Worm (Caenorhabditis elegans) whole organism, late embryonic: ENCODE results near the gene Y57G11B.6.

Experiments
- C38D4.7 ChIP-seq: fragments of 200-800 bp; sonication (Bioruptor generic); optimal IDR thresholded peaks from 2 replicates; lab custom pipeline; 2018; ENCODE audit warnings: mild to moderate bottlenecking, missing genetic modification characterization, moderate library complexity, missing compliant biosample characterization
- Y22D7AL.16 ChIP-seq: sonication (generic microtip); optimal IDR thresholded peaks from 2 replicates; lab custom pipeline; 2016; ENCODE audit warnings: missing genetic modification characterization, missing compliant biosample characterization
- ahr-1 ChIP-seq: sonication (generic microtip); optimal IDR thresholded peaks from 2 replicates; lab custom pipeline; 2016; ENCODE audit warnings: missing genetic modification characterization, missing compliant biosample characterization
- ama-1 ChIP-seq: fragments of 150-350 bp; optimal IDR thresholded peaks from 2 replicates; lab custom pipeline; 2014
- ceh-2 ChIP-seq: sonication (generic microtip); optimal IDR thresholded peaks from 2 replicates; lab custom pipeline; 2016; ENCODE audit warnings: missing genotype, missing genetic modification characterization, missing compliant biosample characterization
- ceh-22 ChIP-seq: sonication (generic microtip); optimal IDR thresholded peaks from 2 replicates; lab custom pipeline; 2017; ENCODE audit warnings: missing biosample characterization, missing genetic modification characterization
- ceh-24 ChIP-seq: sonication (generic microtip); optimal IDR thresholded peaks from 2 replicates; lab custom pipeline; 2016; ENCODE audit warnings: mild to moderate bottlenecking, missing genetic modification characterization, missing compliant biosample characterization
- ceh-31 ChIP-seq: sonication (generic microtip); optimal IDR thresholded peaks from 2 replicates; lab custom pipeline; 2016; ENCODE audit warnings: missing genetic modification characterization, missing compliant biosample characterization
- ceh-48 ChIP-seq: sonication (generic microtip); optimal IDR thresholded peaks from 2 replicates; lab custom pipeline; 2016; ENCODE audit warnings: missing genetic modification characterization, inconsistent platforms, missing compliant biosample characterization
- ceh-9 ChIP-seq: sonication (generic microtip); optimal IDR thresholded peaks from 2 replicates; lab custom pipeline; 2016; ENCODE audit warnings: mild to moderate bottlenecking, missing genetic modification characterization, inconsistent platforms, missing compliant biosample characterization
- dmd-4 ChIP-seq: sonication (generic microtip); optimal IDR thresholded peaks from 2 replicates; lab custom pipeline; 2016; ENCODE audit warnings: borderline replicate concordance, missing genetic modification characterization, missing compliant biosample characterization
- dve-1 ChIP-seq: sonication (generic microtip); optimal IDR thresholded peaks from 2 replicates; lab custom pipeline; 2017; ENCODE audit warnings: antibody characterized with exemption, mild to moderate bottlenecking, missing genetic modification characterization, missing compliant biosample characterization
- elt-2 ChIP-seq: sonication (generic microtip); optimal IDR thresholded peaks from 2 replicates; lab custom pipeline; 2016; ENCODE audit warnings: missing genetic modification reagents, missing genetic modification characterization, missing compliant biosample characterization
- ets-4 ChIP-seq: sonication (generic microtip); optimal IDR thresholded peaks from 2 replicates; lab custom pipeline; 2016; ENCODE audit warnings: missing genetic modification characterization, missing compliant biosample characterization
- fax-1 ChIP-seq: sonication (generic microtip); optimal IDR thresholded peaks from 2 replicates; lab custom pipeline; 2016; ENCODE audit warnings: missing genotype, missing genetic modification characterization, missing compliant biosample characterization
- fkh-6 ChIP-seq: sonication (generic microtip); optimal IDR thresholded peaks from 2 replicates; lab custom pipeline; 2016; ENCODE audit warnings: missing genetic modification characterization, missing compliant biosample characterization
- gmeb-2 ChIP-seq: sonication (generic microtip); optimal IDR thresholded peaks from 2 replicates; lab custom pipeline; 2016; ENCODE audit warnings: missing genetic modification characterization, inconsistent platforms, missing compliant biosample characterization
- hlh-30 ChIP-seq: sonication (generic microtip); optimal IDR thresholded peaks from 2 replicates; lab custom pipeline; 2017; ENCODE audit warnings: antibody characterized with exemption, missing genetic modification characterization, missing compliant biosample characterization; ENCODE audit not compliant: insufficient read depth
- hlh-6 ChIP-seq: sonication (generic microtip); optimal IDR thresholded peaks from 2 replicates; lab custom pipeline; 2016; ENCODE audit warnings: missing genotype, missing genetic modification characterization, missing compliant biosample characterization
- lim-6 ChIP-seq: sonication (generic microtip); optimal IDR thresholded peaks from 2 replicates; lab custom pipeline; 2016; ENCODE audit warnings: missing genetic modification characterization, missing compliant biosample characterization
- lin-11 ChIP-seq: fragments of 200-800 bp; sonication (Bioruptor generic); optimal IDR thresholded peaks from 2 replicates; lab custom pipeline; 2018; ENCODE audit warnings: mild to moderate bottlenecking, missing genetic modification characterization, missing compliant biosample characterization
- madf-2 ChIP-seq: sonication (generic microtip); optimal IDR thresholded peaks from 2 replicates; lab custom pipeline; 2017; ENCODE audit warnings: missing genetic modification characterization, missing compliant biosample characterization
- mec-3 ChIP-seq: sonication (generic microtip); optimal IDR thresholded peaks from 2 replicates; lab custom pipeline; 2016; ENCODE audit warnings: borderline replicate concordance, missing genetic modification characterization, missing compliant biosample characterization
- nfya-1 ChIP-seq: sonication (generic microtip); optimal IDR thresholded peaks from 2 replicates; lab custom pipeline; 2017; ENCODE audit warnings: missing genetic modification characterization, mild to moderate bottlenecking, missing compliant biosample characterization, antibody characterized with exemption, moderate library complexity
- nhr-232 ChIP-seq: sonication (generic microtip); optimal IDR thresholded peaks from 2 replicates; lab custom pipeline; 2016; ENCODE audit warnings: missing genetic modification characterization, missing compliant biosample characterization
- pat-9 ChIP-seq: fragments of 200-800 bp; sonication (Bioruptor generic); optimal IDR thresholded peaks from 2 replicates; lab custom pipeline; 2018; ENCODE audit warnings: mild to moderate bottlenecking, missing genetic modification characterization, moderate library complexity, missing compliant biosample characterization
- pax-1 ChIP-seq: fragments of 150-350 bp; optimal IDR thresholded peaks from 2 replicates; lab custom pipeline; 2014; ENCODE audit warnings: missing biosample characterization, missing genetic modification characterization
- pqm-1 ChIP-seq: sonication (generic microtip); optimal IDR thresholded peaks from 2 replicates; lab custom pipeline; 2016; ENCODE audit warnings: missing genetic modification characterization, missing compliant biosample characterization
- pros-1 ChIP-seq: fragments of 150-350 bp; optimal IDR thresholded peaks from 2 replicates; lab custom pipeline; 2014; ENCODE audit warnings: missing biosample characterization, missing genetic modification reagents, missing genetic modification characterization
- sdc-2 ChIP-seq: sonication (generic microtip); optimal IDR thresholded peaks from 2 replicates; lab custom pipeline; 2016; ENCODE audit warnings: missing genotype, missing genetic modification characterization, missing compliant biosample characterization
- sox-2 ChIP-seq: fragments of 200-800 bp; sonication (Bioruptor generic); IDR thresholded peaks from 2 replicates; pipeline ENCODE4 v1.3.6; 2022; ENCODE audit warnings: missing genetic modification reagents, missing genetic modification characterization, missing compliant biosample characterization
- tbx-2 ChIP-seq: sonication (generic microtip); optimal IDR thresholded peaks from 2 replicates; lab custom pipeline; 2016; ENCODE audit warnings: missing genetic modification characterization, missing compliant biosample characterization
- ttx-3 ChIP-seq: sonication (generic microtip); optimal IDR thresholded peaks from 2 replicates; lab custom pipeline; 2016; ENCODE audit warnings: missing genetic modification reagents, missing genetic modification characterization, missing compliant biosample characterization
- unc-3 ChIP-seq, 2 experiments: fragments of 200-800 bp in 1 of 2; sonication (Bioruptor generic) in 1 of 2; sonication (generic microtip) in 1 of 2; conservative IDR thresholded peaks in 1 of 2; optimal IDR thresholded peaks in 1 of 2; 2 replicates each; pipeline versions ENCODE4 v1.3.6 to Lab custom; 2016 to 2022; ENCODE audit warnings: missing compliant biosample characterization in 2 of 2, missing genetic modification characterization in 2 of 2, missing genetic modification reagents in 1 of 2
- unc-42 ChIP-seq: sonication (generic microtip); optimal IDR thresholded peaks from 2 replicates; lab custom pipeline; 2016; ENCODE audit warnings: missing genotype, missing genetic modification characterization, missing compliant biosample characterization

Y57G11B.6 gene

ce11 chrIV:14554788-14555187 is at the start of gene Y57G11B.6:
Gene Y57G11B.6 (minus strand): TSS chrIV:14554888.
- TF ChIP-seq hlh-6 (tag; lab: Kevin White, UChicago): no peak
- no peak for TF ChIP-seq ets-4 (tag; lab: Kevin White, UChicago)
- no peak for TF ChIP-seq ceh-2 (tag; lab: Kevin White, UChicago)
- TF ChIP-seq fkh-6 (tag; lab: Kevin White, UChicago): no peak
- TF ChIP-seq ceh-9 (tag; lab: Kevin White, UChicago): no peak
- TF ChIP-seq nhr-232: no peak
- no peak for TF ChIP-seq pros-1
- TF ChIP-seq gmeb-2: no peak

ce11 chrIV:14603022-14603421 is 48.3 kb upstream of the Y57G11B.6 start:
- TF ChIP-seq ceh-2 (tag; lab: Kevin White, UChicago) (no peak), ceh-22 (tag; lab: Kevin White, UChicago) (no peak), pax-1 (tag; lab: Kevin White, UChicago) (no peak), Y22D7AL.16 (tag; lab: Kevin White, UChicago) (no peak), sox-2 (GFP tag; lab: Robert Waterston, UW) (no peak), C38D4.7 (no peak), unc-3 (GFP tag; conservative IDR thresholded peaks at IDR 0.05; lab: Robert Waterston, UW) (no peak), unc-3 (tag; optimal IDR thresholded peaks at IDR 0.05; lab: Kevin White, UChicago) (no peak), ceh-48 (tag; lab: Kevin White, UChicago) (no peak), pat-9 (tag; lab: Kevin White, UChicago) (no peak), hlh-30 (tag; lab: Kevin White, UChicago) (no peak)

DNA sequence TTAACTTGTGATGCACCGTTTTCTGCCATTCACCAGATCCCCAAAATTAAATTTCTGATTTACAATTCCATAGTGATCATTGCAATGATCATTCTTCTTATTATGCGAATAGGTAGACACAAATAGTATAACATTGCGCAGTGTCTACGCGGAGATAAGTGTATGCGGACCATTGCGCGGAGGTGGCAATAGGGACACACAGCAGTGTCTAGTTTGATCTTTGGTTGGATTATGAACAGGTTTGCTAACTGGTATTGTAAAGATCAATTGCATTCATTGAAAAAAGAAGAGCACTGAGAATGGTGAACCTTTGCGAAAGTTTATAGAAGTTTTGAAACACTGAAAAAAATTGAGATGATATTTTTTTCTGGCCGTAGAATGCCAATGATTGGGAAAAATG is 44.6 kb upstream of the Y57G11B.6 start:
- TF ChIP-seq mec-3 (tag; lab: Kevin White, UChicago) (no peak), unc-42 (tag; lab: Kevin White, UChicago) (no peak), pat-9 (tag; lab: Kevin White, UChicago) (no peak), ceh-9 (tag; lab: Kevin White, UChicago) (no peak), nhr-232 (no peak), ets-4 (tag; lab: Kevin White, UChicago) (no peak), ahr-1 (no peak), ceh-48 (tag; lab: Kevin White, UChicago) (no peak), ceh-22 (tag; lab: Kevin White, UChicago) (no peak), dmd-4 (tag; lab: Kevin White, UChicago) (no peak), ceh-24 (no peak), fax-1 (tag; lab: Kevin White, UChicago) (no peak), sdc-2 (tag; lab: Kevin White, UChicago) (no peak), pax-1 (tag; lab: Kevin White, UChicago) (no peak), lim-6 (tag; lab: Kevin White, UChicago) (no peak), tbx-2 (no peak), ttx-3 (tag; lab: Kevin White, UChicago) (no peak)

ce11 chrIV:14594249-14594648 is 39.6 kb upstream of the Y57G11B.6 start:
- TF ChIP-seq dve-1 (tag; lab: Kevin White, UChicago) (peak; percentile 48), nfya-1 (peak; percentile 41), elt-2 (tag; lab: Kevin White, UChicago) (peak; percentile 95), pqm-1 (tag; lab: Kevin White, UChicago) (peak; percentile 94), lin-11 (no peak), madf-2 (no peak)
- TF ChIP-seq, all 69 proteins: peak for 4

DNA sequence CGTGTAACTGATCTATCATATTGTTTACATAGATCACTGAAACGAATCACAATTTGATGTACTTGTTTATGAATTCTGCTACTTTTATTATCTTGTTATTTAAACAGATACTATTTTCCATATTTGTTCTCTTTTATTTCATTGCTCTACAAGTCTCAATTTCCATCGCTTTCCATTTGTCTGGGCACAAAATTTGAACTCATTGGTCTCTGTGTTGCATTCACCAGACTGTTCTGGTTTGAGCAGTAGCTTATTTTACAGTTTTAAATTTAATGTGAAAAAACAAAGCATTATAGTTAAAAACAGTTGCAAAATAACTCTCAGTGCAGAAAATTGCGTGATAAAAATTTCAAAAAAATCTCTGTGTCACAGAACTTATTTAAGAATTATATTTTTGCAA is 32.9 kb upstream of the Y57G11B.6 start:
- TF ChIP-seq fax-1 (tag; lab: Kevin White, UChicago) (no peak), Y22D7AL.16 (tag; lab: Kevin White, UChicago) (no peak), unc-3 (GFP tag; conservative IDR thresholded peaks at IDR 0.05; lab: Robert Waterston, UW) (no peak), unc-3 (tag; optimal IDR thresholded peaks at IDR 0.05; lab: Kevin White, UChicago) (no peak), ama-1 (lab: Kevin White, UChicago) (no peak), ceh-31 (tag; lab: Kevin White, UChicago) (no peak)
- TF ChIP-seq, all 69 proteins: peak for 0
